Worm (Caenorhabditis elegans) whole organism, young adult: ENCODE results near the gene nhr-246.

ENCODE experiments used
- B0035.1 ChIP-seq: sonication (generic microtip); optimal IDR thresholded peaks from 2 replicates; lab custom pipeline; 2016; ENCODE audit warnings: missing genetic modification characterization, mild to moderate bottlenecking, missing compliant biosample characterization, missing genotype, missing genetic modification reagents
- F23B12.7 ChIP-seq: sonication (generic microtip); optimal IDR thresholded peaks from 2 replicates; lab custom pipeline; 2017; ENCODE audit warnings: missing genetic modification characterization, mild to moderate bottlenecking, missing compliant biosample characterization, antibody characterized with exemption, moderate library complexity; ENCODE audit not compliant: insufficient read depth
- F55B11.4 ChIP-seq: sonication (generic microtip); optimal IDR thresholded peaks from 2 replicates; lab custom pipeline; 2016; ENCODE audit warnings: missing compliant biosample characterization, missing genetic modification characterization, borderline replicate concordance; ENCODE audit not compliant: insufficient read depth
- Y95B8A.8 ChIP-seq: fragments of 200-800 bp; sonication (Bioruptor generic); IDR thresholded peaks from 2 replicates; pipeline ENCODE4 v1.3.6; 2022; ENCODE audit warnings: missing genetic modification reagents, missing genetic modification characterization, missing compliant biosample characterization
- ama-1 ChIP-seq, 3 experiments: fragments of 150-350 bp in 1 of 3; sonication (generic microtip) in 2 of 3; optimal IDR thresholded peaks; 2 replicates each; lab custom pipeline; 2014 to 2018; ENCODE audit warnings: missing biosample characterization in 2 of 3, missing genetic modification characterization in 2 of 3, missing genetic modification reagents in 2 of 3
- attf-5 ChIP-seq: fragments of 200-800 bp; sonication (Bioruptor generic); optimal IDR thresholded peaks from 2 replicates; lab custom pipeline; 2018; ENCODE audit warnings: mild to moderate bottlenecking, missing genetic modification characterization, missing compliant biosample characterization
- cebp-1 ChIP-seq, 2 experiments: fragments of 200-800 bp in 1 of 2; sonication (Bioruptor generic) in 1 of 2; sonication (generic microtip) in 1 of 2; IDR thresholded peaks in 1 of 2; optimal IDR thresholded peaks in 1 of 2; 2 replicates each; pipeline versions ENCODE4 v1.3.6 to Lab custom; 2017 to 2022; ENCODE audit warnings: missing compliant biosample characterization in 2 of 2, missing genetic modification characterization in 2 of 2, mild to moderate bottlenecking in 1 of 2, missing genetic modification reagents in 1 of 2, moderate library complexity in 1 of 2
- ceh-100 ChIP-seq: fragments of 200-800 bp; sonication (Bioruptor generic); IDR thresholded peaks from 2 replicates; pipeline ENCODE4 v1.3.6; 2022; ENCODE audit warnings: missing genetic modification reagents, missing genetic modification characterization, missing compliant biosample characterization
- dpl-1 ChIP-seq: fragments of 150-350 bp; optimal IDR thresholded peaks from 2 replicates; lab custom pipeline; 2014; ENCODE audit warnings: missing biosample characterization, missing genetic modification reagents, missing genetic modification characterization
- gei-17 ChIP-seq: fragments of 200-800 bp; sonication (Bioruptor generic); optimal IDR thresholded peaks from 2 replicates; lab custom pipeline; 2018; ENCODE audit warnings: mild to moderate bottlenecking, missing genetic modification characterization, missing compliant biosample characterization
- lin-26 ChIP-seq: fragments of 200-800 bp; sonication (Bioruptor generic); IDR thresholded peaks from 2 replicates; pipeline ENCODE4 v1.3.6; 2022; ENCODE audit warnings: missing genetic modification reagents, missing genetic modification characterization, missing compliant biosample characterization
- sea-2 ChIP-seq: fragments of 200-800 bp; sonication (Bioruptor generic); IDR thresholded peaks from 2 replicates; pipeline ENCODE4 v1.3.6; 2022; ENCODE audit warnings: missing genetic modification characterization, missing compliant biosample characterization
- unc-62 ChIP-seq: fragments of 150-350 bp; optimal IDR thresholded peaks from 2 replicates; lab custom pipeline; 2014; ENCODE audit warnings: missing biosample characterization, missing genetic modification reagents, missing genetic modification characterization
- ztf-3 ChIP-seq: fragments of 200-800 bp; sonication (Bioruptor generic); optimal IDR thresholded peaks from 2 replicates; lab custom pipeline; 2018; ENCODE audit warnings: mild to moderate bottlenecking, missing genetic modification characterization, missing compliant biosample characterization

DNA sequence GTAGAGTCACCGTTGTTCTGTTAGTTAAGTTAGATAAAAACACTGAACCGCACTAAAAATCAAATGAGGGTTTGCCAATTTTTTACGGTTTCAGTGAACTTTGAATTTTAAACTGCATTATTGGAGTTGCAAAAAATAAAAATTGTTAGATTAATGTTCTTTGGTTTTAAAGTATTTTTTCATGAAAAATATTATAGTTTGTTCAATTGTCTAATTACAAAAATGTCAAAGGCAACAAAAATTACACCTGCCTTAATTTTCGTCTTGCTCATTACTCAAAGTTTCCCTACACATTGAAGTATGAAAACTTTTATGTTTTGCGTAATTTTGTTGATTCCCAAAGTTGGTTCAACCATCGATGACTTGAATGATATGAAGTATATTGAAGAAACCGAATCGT, 5.5 kb upstream of the nhr-246 start, which contains the start of gene irld-62:
- TF ChIP-seq dpl-1 (no peak), ama-1 (optimal IDR thresholded peaks at IDR 0.05; lab: Kevin White, UChicago) (no peak), ama-1 (GFP tag; optimal IDR thresholded peaks at IDR 0.05; lab: Kevin White, UChicago) (no peak), Y95B8A.8 (no peak), F23B12.7 (tag; lab: Kevin White, UChicago) (no peak), attf-5 (no peak), ceh-100 (GFP tag; lab: Robert Waterston, UW) (no peak), F55B11.4 (tag; lab: Kevin White, UChicago) (no peak), lin-26 (GFP tag; lab: Robert Waterston, UW) (no peak), sea-2 (GFP tag; lab: Robert Waterston, UW) (no peak), ztf-3 (no peak), cebp-1 (GFP tag; IDR thresholded peaks at IDR 0.05; lab: Robert Waterston, UW) (no peak), cebp-1 (tag; optimal IDR thresholded peaks at IDR 0.05; lab: Kevin White, UChicago) (no peak), gei-17 (GFP tag; lab: Kevin White, UChicago) (no peak), B0035.1 (tag; lab: Kevin White, UChicago) (no peak), unc-62 (GFP tag; lab: Kevin White, UChicago) (no peak)
